Fruit fly (Drosophila melanogaster): Measurements from ENCODE around the gene GC.

DNA sequence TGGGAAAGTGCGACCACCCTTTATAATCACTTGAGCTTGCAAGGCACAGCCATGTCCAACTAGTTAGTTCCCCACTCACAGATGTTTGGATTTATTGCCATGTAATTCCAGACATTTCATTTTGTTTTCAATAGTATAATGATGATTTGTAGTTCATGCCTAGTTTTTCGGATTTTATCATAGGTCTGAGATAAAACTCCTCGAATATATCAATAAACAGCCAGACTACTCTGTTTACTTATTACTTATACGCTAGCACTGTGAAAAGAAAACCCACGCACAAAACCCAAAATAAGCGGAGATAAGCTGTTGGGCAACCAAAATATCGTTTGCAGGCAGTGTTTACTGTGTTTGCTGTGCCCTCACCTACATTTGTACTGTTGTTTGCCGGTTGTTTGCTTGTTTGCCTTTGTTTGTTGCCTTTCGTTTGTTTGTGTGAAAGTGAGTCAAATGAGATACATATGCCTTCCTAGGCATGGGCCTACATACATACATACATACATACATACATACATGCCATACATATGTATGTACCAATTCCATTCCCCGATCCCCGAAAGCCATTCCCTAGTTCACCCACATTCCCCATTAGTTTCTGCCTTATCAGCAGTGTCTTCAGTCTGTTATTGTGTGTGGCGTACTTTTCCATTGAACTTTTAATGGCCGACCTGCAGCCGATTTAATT is 49.8 kb downstream of the GC start:
- TF ChIP-seq Pif1A (GFP tag; optimal IDR thresholded peaks at IDR 0.05) (no peak), CG4496 (GFP tag; IDR thresholded peaks at IDR 0.05) (no peak), CG15710 (tag; optimal IDR thresholded peaks at IDR 0.05) (peak; percentile 38), CG34367 (tag; optimal IDR thresholded peaks at IDR 0.05) (peak; percentile 7)

Data from whole organism, pupa.